Worm (Caenorhabditis elegans) whole organism, late embryonic: ENCODE data around the gene nep-2.

Source experiments
- ceh-30 ChIP-seq: fragments of 150-350 bp; optimal IDR thresholded peaks from 2 replicates; lab custom pipeline; 2014; ENCODE audit warnings: missing biosample characterization, missing genetic modification characterization
- nfya-1 ChIP-seq: sonication (generic microtip); optimal IDR thresholded peaks from 2 replicates; lab custom pipeline; 2017; ENCODE audit warnings: missing genetic modification characterization, mild to moderate bottlenecking, missing compliant biosample characterization, antibody characterized with exemption, moderate library complexity
- pha-2 ChIP-seq: sonication (generic microtip); optimal IDR thresholded peaks from 2 replicates; lab custom pipeline; 2017; ENCODE audit warnings: mild to moderate bottlenecking, missing genetic modification characterization, missing compliant biosample characterization
- unc-42 ChIP-seq: sonication (generic microtip); optimal IDR thresholded peaks from 2 replicates; lab custom pipeline; 2016; ENCODE audit warnings: missing genotype, missing genetic modification characterization, missing compliant biosample characterization

DNA sequence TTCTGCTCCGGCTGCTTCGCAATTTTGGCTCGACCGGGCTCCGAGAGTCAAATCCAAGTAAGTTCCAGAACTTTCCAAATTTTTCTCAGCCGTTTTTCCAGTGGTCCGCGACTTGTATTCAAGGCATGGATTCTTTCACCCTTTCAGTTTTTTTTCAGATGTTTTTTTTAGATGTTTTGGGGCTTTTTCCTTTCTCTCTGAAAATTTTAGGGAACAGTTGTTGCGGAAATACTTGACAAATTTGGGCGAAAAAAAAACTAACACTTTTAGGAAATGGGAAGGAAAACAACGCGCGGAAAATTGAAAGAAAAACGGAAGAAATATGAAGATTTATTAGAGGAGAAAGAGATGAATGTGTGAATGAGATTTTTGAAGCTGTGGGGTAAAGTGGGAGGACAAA is at the start of gene nep-2, which contains the start of gene T05A8.11:
- TF ChIP-seq pha-2 (tag; lab: Kevin White, UChicago) (no peak), ceh-30 (tag; lab: Kevin White, UChicago) (no peak), nfya-1 (no peak), unc-42 (no peak)
